Fruit fly (Drosophila melanogaster): ENCODE data around the gene CG3610.
A peak's percentile ranks its signal among the peaks of the same experiment; 100 is the strongest.

Gene CG3610

DNA sequence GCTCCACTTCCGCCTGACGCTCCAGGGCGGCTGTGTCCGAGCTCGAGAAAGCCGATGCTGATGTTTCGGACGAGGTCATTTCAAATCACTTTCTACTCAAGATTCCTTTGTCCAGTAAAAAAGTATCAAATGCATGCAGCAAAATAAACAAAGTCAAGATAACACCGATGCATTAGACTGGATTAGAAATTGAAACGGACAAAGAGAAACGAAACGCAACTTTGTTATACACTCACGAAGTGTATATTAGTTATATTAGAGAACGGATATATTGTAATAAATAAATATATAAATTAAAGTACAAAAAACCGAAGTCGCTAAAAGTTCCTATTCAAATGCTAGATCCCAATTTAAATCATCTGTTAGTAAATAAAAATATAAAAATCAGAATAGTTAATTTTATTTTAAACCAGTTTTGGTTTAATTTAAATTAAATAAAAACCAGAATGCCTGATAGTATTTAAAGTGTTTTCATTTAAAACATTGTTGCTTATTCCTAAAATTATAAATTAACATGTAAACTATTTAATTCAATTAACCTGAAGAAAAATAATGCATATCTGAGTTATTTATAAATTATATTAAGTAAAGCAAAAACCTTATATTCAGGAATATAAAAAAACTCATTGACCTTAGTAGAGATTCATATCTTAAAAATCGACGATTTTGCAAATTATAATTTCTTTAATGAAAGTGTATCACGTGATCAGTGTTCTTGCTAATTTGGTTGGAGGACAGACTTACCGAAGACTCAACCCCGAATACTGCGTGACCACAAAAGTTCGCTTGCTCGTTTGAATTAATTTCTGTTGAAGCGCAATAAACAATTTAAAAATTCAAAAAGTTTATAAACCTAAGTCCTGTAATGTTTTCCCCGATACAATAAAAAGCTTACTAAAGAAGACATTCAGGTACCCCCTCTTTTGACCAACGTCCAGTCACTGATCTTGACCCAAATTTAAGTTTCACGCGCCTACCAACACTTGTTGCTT is 49.2 kb downstream of the CG3610 start, which contains the start of gene Dph2 (continued):
- TF ChIP-seq wor (GFP tag; IDR thresholded peaks at IDR 0.05) (0 out of 2 replicates have a peak, but pooled peaks have one; percentile 16), Spps (tag; optimal IDR thresholded peaks at IDR 0.05) (peak; percentile 63), Asciz (GFP tag; optimal IDR thresholded peaks at IDR 0.05) (peak; percentile 38), br (optimal IDR thresholded peaks at IDR 0.05) (no peak), fd96Cb (tag; optimal IDR thresholded peaks at IDR 0.05) (peak; percentile 71), CG9876 (GFP tag; optimal IDR thresholded peaks at IDR 0.05) (peak; percentile 39), CG31441 (GFP tag; IDR thresholded peaks at IDR 0.05) (peak; percentile 86), CG1529 (GFP tag; optimal IDR thresholded peaks at IDR 0.05) (no peak), CG18619 (GFP tag; optimal IDR thresholded peaks at IDR 0.05) (peak; percentile 56), CG4854 (GFP tag; optimal IDR thresholded peaks at IDR 0.05) (peak; percentile 11), Sox102F (GFP tag; optimal IDR thresholded peaks at IDR 0.05) (peak; percentile 85), ara (GFP tag; IDR thresholded peaks at IDR 0.05) (peak; percentile 48; the same call in 1 of the 2 replicates), Taf1 (GFP tag; IDR thresholded peaks at IDR 0.05) (peak; percentile 18; the same call in 1 of the 2 replicates), CG13624 (GFP tag; optimal IDR thresholded peaks at IDR 0.05) (peak; percentile 60), CG10321 (GFP tag; IDR thresholded peaks at IDR 0.05) (peak; percentile 61), CG9817 (tag; optimal IDR thresholded peaks at IDR 0.05) (peak; percentile 76), trh (GFP tag; optimal IDR thresholded peaks at IDR 0.05) (no peak), chinmo (GFP tag; IDR thresholded peaks at IDR 0.05; ENCODE audit: partially characterized antibody) (0 out of 4 replicates have a peak, but pooled peaks have one; percentile 25), CG11560 (tag; IDR thresholded peaks at IDR 0.05) (peak; percentile 12; the same call in 2 of the 3 replicates), Fer2 (tag; optimal IDR thresholded peaks at IDR 0.05) (peak; percentile 66), CG12769 (tag; optimal IDR thresholded peaks at IDR 0.05) (no peak), Hr3 (GFP tag; optimal IDR thresholded peaks at IDR 0.05) (peak; percentile 84), maf-S (GFP tag; optimal IDR thresholded peaks at IDR 0.05) (peak; percentile 14), CG6854 (GFP tag; optimal IDR thresholded peaks at IDR 0.05) (no peak), Six4 (GFP tag; optimal IDR thresholded peaks at IDR 0.05) (peak; percentile 44), Sry-β (GFP tag; optimal IDR thresholded peaks at IDR 0.05) (no peak), Atf6 (GFP tag; IDR thresholded peaks at IDR 0.05) (peak; percentile 66; the same call in 1 of the 2 replicates), yki (optimal IDR thresholded peaks at IDR 0.05) (no peak), CG2199 (GFP tag; IDR thresholded peaks at IDR 0.05) (no peak), btn (GFP tag; optimal IDR thresholded peaks at IDR 0.05) (no peak), Antp (GFP tag; optimal IDR thresholded peaks at IDR 0.05) (peak; percentile 35), cg (GFP tag; optimal IDR thresholded peaks at IDR 0.05) (no peak), CG15514 (GFP tag; optimal IDR thresholded peaks at IDR 0.05) (peak; percentile 66), croc (GFP tag; conservative IDR thresholded peaks at IDR 0.05) (peak; percentile 52), Abd-B (GFP tag; optimal IDR thresholded peaks at IDR 0.05) (peak; percentile 78), ase (GFP tag; IDR thresholded peaks at IDR 0.05) (peak; percentile 79; the same call in 2 of the 3 replicates), CG8765 (GFP tag; IDR thresholded peaks at IDR 0.05) (no peak), crc (GFP tag; optimal IDR thresholded peaks at IDR 0.05) (no peak), CG17359 (tag; optimal IDR thresholded peaks at IDR 0.05) (peak; percentile 82), sqz (GFP tag; optimal IDR thresholded peaks at IDR 0.05) (no peak), CG12744 (GFP tag; optimal IDR thresholded peaks at IDR 0.05) (no peak), CG7928 (GFP tag; optimal IDR thresholded peaks at IDR 0.05) (no peak), knrl (GFP tag; IDR thresholded peaks at IDR 0.05; ENCODE audit: partially characterized antibody) (no peak; the same call in 2 of the 3 replicates), gsb (GFP tag; IDR thresholded peaks at IDR 0.05) (peak; percentile 71), BEAF-32 (GFP tag; optimal IDR thresholded peaks at IDR 0.05) (peak; percentile 48), Hr78 (GFP tag; optimal IDR thresholded peaks at IDR 0.05) (no peak), CG14441 (GFP tag; IDR thresholded peaks at IDR 0.05) (peak; percentile 77), CG15011 (GFP tag; optimal IDR thresholded peaks at IDR 0.05) (no peak)
